Worm (Caenorhabditis elegans) whole organism, L4/young adult: ENCODE data around the gene F45D3.2.

ENCODE experiments used
- W03F9.2 ChIP-seq: fragments of 150-350 bp; optimal IDR thresholded peaks from 2 replicates; lab custom pipeline; 2014; ENCODE audit warnings: missing biosample characterization, missing genetic modification characterization
- dao-5 ChIP-seq: sonication (generic microtip); optimal IDR thresholded peaks from 2 replicates; lab custom pipeline; 2016; ENCODE audit warnings: missing genotype, missing genetic modification characterization, moderate library complexity, missing compliant biosample characterization
- him-1 ChIP-seq: sonication (generic microtip); optimal IDR thresholded peaks from 2 replicates; lab custom pipeline; 2016; ENCODE audit warnings: missing genotype, missing genetic modification reagents, missing genetic modification characterization, missing compliant biosample characterization

- no peak for TF ChIP-seq him-1 (tag; lab: Kevin White, UChicago)
- TF ChIP-seq dao-5 (tag; lab: Kevin White, UChicago) = no peak
- no peak for TF ChIP-seq W03F9.2 (tag; lab: Kevin White, UChicago)
Measured at ce11 chrV:12592379-12592778, 51.5 kb downstream of the F45D3.2 start, which contains the start of gene C14C10.2.
